Worm (Caenorhabditis elegans): Measurements from ENCODE around the gene ddx-46.

- no peak for TF ChIP-seq scrt-1 (GFP tag; IDR thresholded peaks at IDR 0.05)
- no peak for TF ChIP-seq tbx-37 (GFP tag; conservative IDR thresholded peaks at IDR 0.05)
- no peak for TF ChIP-seq ama-1 (optimal IDR thresholded peaks at IDR 0.05)
- TF ChIP-seq B0310.2 (tag; optimal IDR thresholded peaks at IDR 0.05), result no peak
- TF ChIP-seq tra-4 (tag; optimal IDR thresholded peaks at IDR 0.05), result no peak
- no peak for TF ChIP-seq flt-1 (GFP tag; IDR thresholded peaks at IDR 0.05)
- no peak for TF ChIP-seq ets-7 (tag; optimal IDR thresholded peaks at IDR 0.05)
- TF ChIP-seq tbx-11 (GFP tag; IDR thresholded peaks at IDR 0.05), result no peak
- no peak for TF ChIP-seq ceh-36 (tag; optimal IDR thresholded peaks at IDR 0.05)
- no peak for TF ChIP-seq hnd-1 (tag; optimal IDR thresholded peaks at IDR 0.05)
- no peak for TF ChIP-seq hmg-4 (GFP tag; optimal IDR thresholded peaks at IDR 0.05)
- no peak for TF ChIP-seq pes-1 (GFP tag; IDR thresholded peaks at IDR 0.05)
Observed at ce11 chrIV:1359125-1359524, 49.7 kb upstream of the ddx-46 start, which contains the start of gene col-105.

Data from whole organism, early embryonic.